Worm (Caenorhabditis elegans): ENCODE data around the gene M117.6.
"Not testable (repeated sequence)": the region's sequence is repeated elsewhere in the genome, so short reads cannot be mapped to it uniquely, and the experiment has no call there.

The M117.6 gene

DNA sequence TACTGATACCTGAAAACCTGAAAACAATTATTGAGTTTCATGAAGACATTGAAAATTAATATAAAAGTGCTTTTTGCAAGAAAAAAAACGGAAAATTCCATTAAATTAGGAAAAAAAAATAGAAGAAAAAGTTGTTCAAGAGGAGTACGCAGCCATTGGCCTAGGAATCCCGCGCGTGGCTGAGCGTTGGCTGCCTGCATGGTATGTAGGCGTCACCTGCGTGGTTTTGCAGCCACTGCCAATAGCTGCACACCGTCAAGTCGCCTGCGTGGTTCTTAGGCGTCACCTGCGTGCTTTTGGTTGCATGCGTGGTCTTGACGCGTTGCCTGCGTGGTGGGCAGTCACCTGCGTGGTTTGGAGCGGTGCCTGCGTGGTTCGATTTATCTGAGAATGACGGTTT is at the start of gene M117.6:
TSS of gene M117.6 (minus strand) at position 101 of the 400 bp plus-strand sequence.
- not testable (repeated sequence) for TF ChIP-seq B0035.1 (tag; optimal IDR thresholded peaks at IDR 0.05); K11D2.4 (GFP tag; IDR thresholded peaks at IDR 0.05); akir-1 (GFP tag; optimal IDR thresholded peaks at IDR 0.05)

DNA sequence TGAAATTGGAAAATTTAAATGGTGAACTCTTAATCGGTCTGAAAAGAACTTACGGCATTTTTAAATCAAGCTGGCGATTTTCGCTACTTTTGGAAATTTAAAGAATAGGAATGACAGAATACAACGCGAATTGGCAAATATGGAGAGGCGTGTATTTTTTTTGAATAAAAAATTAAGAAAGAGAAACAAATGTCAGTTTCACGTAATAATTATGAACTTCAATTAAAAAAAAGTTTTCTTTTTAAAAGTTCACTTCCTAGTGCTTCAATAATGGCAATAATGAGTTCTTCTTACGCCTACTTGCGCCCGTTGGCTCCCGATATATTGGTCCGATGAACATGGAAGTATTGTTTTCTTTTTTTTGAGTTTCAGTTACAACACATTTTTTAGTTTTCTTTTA is 49.8 kb upstream of the M117.6 start, which contains the start of gene pph-2:
TSS of gene pph-2 (minus strand) at position 101 of the 400 bp plus-strand sequence.
- TF ChIP-seq lir-1 (GFP tag; conservative IDR thresholded peaks at IDR 0.05), result no peak
- no peak for TF ChIP-seq dpff-1 (tag; optimal IDR thresholded peaks at IDR 0.05)
- TF ChIP-seq tbx-9 (tag; optimal IDR thresholded peaks at IDR 0.05; ENCODE audit: borderline replicate concordance), result no peak
- no peak for TF ChIP-seq sptf-2 (GFP tag; optimal IDR thresholded peaks at IDR 0.05)
- TF ChIP-seq C17E4.6 (GFP tag; IDR thresholded peaks at IDR 0.05), result no peak
- no peak for TF ChIP-seq nfya-2 (GFP tag; IDR thresholded peaks at IDR 0.05)
- TF ChIP-seq let-607 (tag; optimal IDR thresholded peaks at IDR 0.05), result no peak
- no peak for TF ChIP-seq nhr-120 (GFP tag; IDR thresholded peaks at IDR 0.05)

DNA sequence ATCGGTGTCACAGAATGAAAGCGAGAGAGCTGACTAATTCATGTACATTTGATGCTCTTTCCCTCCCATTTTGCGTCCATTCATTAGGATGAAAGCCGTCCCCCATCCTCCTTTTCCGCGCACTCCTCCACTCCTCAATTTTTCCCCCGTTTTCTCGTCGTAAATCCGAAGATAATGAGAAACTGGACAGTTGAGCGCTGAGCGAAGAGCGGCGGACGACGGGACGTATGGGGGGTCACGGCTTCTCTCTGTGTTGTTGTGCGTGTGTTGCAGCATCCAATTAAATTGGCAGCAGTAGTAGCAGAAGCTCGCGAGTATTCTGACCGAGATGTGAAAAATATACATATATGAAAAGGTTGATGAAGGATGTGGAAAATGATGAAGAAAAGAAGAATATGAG is 44.0 kb upstream of the M117.6 start:
- no peak for TF ChIP-seq madf-10 (tag; optimal IDR thresholded peaks at IDR 0.05)
- no peak for TF ChIP-seq pbrm-1 (GFP tag; IDR thresholded peaks at IDR 0.05)
- no peak for TF ChIP-seq bed-1 (GFP tag; IDR thresholded peaks at IDR 0.05)
- no peak for TF ChIP-seq let-607 (tag; optimal IDR thresholded peaks at IDR 0.05)
- TF ChIP-seq ceh-40 (GFP tag; IDR thresholded peaks at IDR 0.05), result no peak

DNA sequence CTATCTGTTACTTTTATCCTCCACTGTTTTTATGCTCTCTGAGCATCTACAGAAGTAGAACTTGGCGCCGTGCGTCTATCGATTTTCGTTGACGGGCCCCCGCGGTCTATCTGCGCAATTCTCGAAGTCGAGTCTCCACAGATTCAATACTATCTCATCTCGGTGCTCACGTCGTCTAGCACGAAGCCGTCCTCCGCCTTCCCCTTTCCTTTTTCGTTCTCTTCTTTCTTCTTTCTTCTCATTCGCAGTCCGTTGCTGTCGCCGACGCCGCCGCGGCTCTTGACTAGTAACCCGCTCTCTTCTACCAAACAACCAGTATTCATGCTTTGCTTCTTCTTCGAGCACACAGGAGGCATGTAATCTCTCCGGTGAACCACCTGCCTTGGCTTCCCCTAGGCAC is 43.2 kb upstream of the M117.6 start:
- TF ChIP-seq cebp-1 (GFP tag; IDR thresholded peaks at IDR 0.05) (no peak), cebp-1 (tag; optimal IDR thresholded peaks at IDR 0.05) (no peak), dpl-1 (GFP tag; optimal IDR thresholded peaks at IDR 0.05) (no peak), madf-10 (tag; optimal IDR thresholded peaks at IDR 0.05) (peak; percentile 39), zfh-2 (GFP tag; conservative IDR thresholded peaks at IDR 0.05) (peak; percentile 65), ceh-91 (GFP tag; IDR thresholded peaks at IDR 0.05) (no peak), tbp1 (GFP tag; optimal IDR thresholded peaks at IDR 0.05) (no peak), unc-130 (GFP tag; optimal IDR thresholded peaks at IDR 0.05) (no peak), ztf-25 (GFP tag; IDR thresholded peaks at IDR 0.05) (no peak), ceh-27 (GFP tag; optimal IDR thresholded peaks at IDR 0.05) (peak; percentile 1), lag-1 (GFP tag; IDR thresholded peaks at IDR 0.05) (no peak), hmg-1.2 (GFP tag; IDR thresholded peaks at IDR 0.05) (peak; percentile 37; the same call in 1 of the 2 replicates), aptf-2 (GFP tag; conservative IDR thresholded peaks at IDR 0.05) (no peak), tbx-9 (tag; optimal IDR thresholded peaks at IDR 0.05; ENCODE audit: borderline replicate concordance) (no peak), egrh-3 (GFP tag; IDR thresholded peaks at IDR 0.05) (0 out of 2 replicates have a peak, but pooled peaks have one; percentile 10), mcd-1 (GFP tag; IDR thresholded peaks at IDR 0.05) (peak; percentile 31; the same call in 1 of the 2 replicates), K12H6.12 (tag; optimal IDR thresholded peaks at IDR 0.05) (peak; percentile 9)

DNA sequence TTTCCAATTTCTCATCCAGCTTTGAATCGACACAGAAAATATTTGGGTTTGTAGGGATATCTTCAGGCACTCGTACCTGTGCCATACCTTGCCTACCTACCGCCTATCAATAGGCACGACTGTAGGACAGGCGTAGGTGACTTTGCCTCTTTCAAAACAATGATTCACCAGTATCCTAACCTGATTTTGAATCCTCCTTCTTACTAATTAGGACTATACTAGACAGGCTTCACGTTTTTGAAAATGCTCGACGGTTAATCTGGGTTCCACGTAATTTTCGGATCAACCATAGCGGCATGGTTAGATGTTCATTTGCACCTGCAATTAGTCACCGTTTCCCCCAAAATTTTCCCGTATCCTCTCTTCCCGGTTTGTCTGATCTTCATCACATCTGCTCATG is 40.5 kb upstream of the M117.6 start:
- TF ChIP-seq ets-4 (GFP tag; optimal IDR thresholded peaks at IDR 0.05), result no peak

All from whole organism, young adult.